Fruit fly (Drosophila melanogaster) whole organism, embryonic: ENCODE measurements around the gene smal.
A peak's percentile ranks its signal among the peaks of the same experiment; 100 is the strongest.

ENCODE experiments used
- Ada2b ChIP-seq: fragments of 200-800 bp; sonication (Bioruptor generic); IDR thresholded peaks from 2 replicates; pipeline ENCODE4 v1.3.6; 2022; ENCODE audit warnings: missing biosample characterization, missing genetic modification characterization
- Bdp1 ChIP-seq: fragments of 200-800 bp; sonication (Bioruptor generic); optimal IDR thresholded peaks from 3 replicates; lab custom pipeline; 2016; ENCODE audit warnings: missing biosample characterization, missing genetic modification characterization
- Bgb ChIP-seq: fragments of 200-800 bp; sonication (Bioruptor generic); IDR thresholded peaks from 2 replicates; pipeline ENCODE4 v1.3.6; 2022; ENCODE audit warnings: missing biosample characterization, missing genetic modification characterization; ENCODE audit not compliant: partially characterized antibody
- CG15073 ChIP-seq: fragments of 200-800 bp; sonication (Bioruptor generic); optimal IDR thresholded peaks from 2 replicates; lab custom pipeline; 2016; ENCODE audit warnings: missing biosample characterization, missing genetic modification characterization
- CG16813 ChIP-seq: fragments of 200-800 bp; sonication (Bioruptor generic); IDR thresholded peaks from 3 replicates; pipeline ENCODE4 v1.3.6; 2022; ENCODE audit warnings: missing biosample characterization, missing genetic modification characterization; ENCODE audit not compliant: partially characterized antibody
- CG16863 ChIP-seq: fragments of 200-800 bp; sonication (Bioruptor generic); optimal IDR thresholded peaks from 3 replicates; lab custom pipeline; 2016; ENCODE audit warnings: missing biosample characterization, missing genetic modification characterization
- CG2129 ChIP-seq: fragments of 200-800 bp; sonication (Bioruptor generic); IDR thresholded peaks from 2 replicates; pipeline ENCODE4 v1.3.6; 2022; ENCODE audit warnings: missing biosample characterization, missing genetic modification characterization; ENCODE audit not compliant: partially characterized antibody
- CG3065 ChIP-seq: fragments of 200-800 bp; sonication (Bioruptor generic); optimal IDR thresholded peaks from 2 replicates; lab custom pipeline; 2016; ENCODE audit warnings: missing biosample characterization, missing genetic modification characterization
- CG31388 ChIP-seq: fragments of 200-800 bp; sonication (Bioruptor generic); optimal IDR thresholded peaks from 2 replicates; lab custom pipeline; 2016; ENCODE audit warnings: missing biosample characterization, missing genetic modification characterization
- CG3163 ChIP-seq: fragments of 200-800 bp; sonication (Bioruptor generic); optimal IDR thresholded peaks from 3 replicates; lab custom pipeline; 2016; ENCODE audit warnings: missing biosample characterization, missing genetic modification characterization
- CG33213 ChIP-seq: fragments of 200-800 bp; sonication (Bioruptor generic); optimal IDR thresholded peaks from 3 replicates; lab custom pipeline; 2016; ENCODE audit warnings: missing biosample characterization, missing genetic modification characterization
- CG6689 ChIP-seq: fragments of 200-800 bp; sonication (Bioruptor generic); IDR thresholded peaks from 2 replicates; pipeline ENCODE4 v1.3.6; 2022; ENCODE audit warnings: missing biosample characterization, missing genetic modification characterization
- CG6791 ChIP-seq: fragments of 200-800 bp; sonication (Bioruptor generic); IDR thresholded peaks from 3 replicates; pipeline ENCODE4 v1.3.6; 2022; ENCODE audit warnings: missing biosample characterization, missing genetic modification characterization; ENCODE audit not compliant: partially characterized antibody
- CG7963 ChIP-seq: fragments of 200-800 bp; sonication (Bioruptor generic); IDR thresholded peaks from 3 replicates; pipeline ENCODE4 v1.3.6; 2022; ENCODE audit warnings: missing biosample characterization, missing genetic modification characterization; ENCODE audit not compliant: partially characterized antibody
- Doc3 ChIP-seq: fragments of 200-800 bp; sonication (Bioruptor generic); IDR thresholded peaks from 3 replicates; pipeline ENCODE4 v1.3.6; 2022; ENCODE audit warnings: missing biosample characterization, missing genetic modification characterization; ENCODE audit not compliant: partially characterized antibody
- E2f1 ChIP-seq: fragments of 200-800 bp; sonication (Bioruptor generic); IDR thresholded peaks from 2 replicates; pipeline ENCODE4 v1.3.6; 2022; ENCODE audit warnings: missing biosample characterization, missing genetic modification characterization
- Hsf ChIP-seq: fragments of 200-800 bp; sonication (Bioruptor generic); optimal IDR thresholded peaks from 3 replicates; lab custom pipeline; 2016; ENCODE audit warnings: missing biosample characterization, missing genetic modification characterization
- Lpt ChIP-seq: fragments of >200 bp; optimal IDR thresholded peaks from 2 replicates; lab custom pipeline; 2018; ENCODE audit warnings: missing biosample characterization, missing genetic modification characterization
- MBD-R2 ChIP-seq: fragments of 200-800 bp; sonication (Bioruptor generic); IDR thresholded peaks from 2 replicates; pipeline ENCODE4 v1.3.6; 2022; ENCODE audit warnings: missing biosample characterization, missing genetic modification characterization
- Med ChIP-seq: fragments of 200-800 bp; sonication (Bioruptor generic); peaks from one replicate; lab custom pipeline; 2016; ENCODE audit warnings: missing biosample characterization, missing genetic modification characterization, mild to moderate bottlenecking, inconsistent platforms, moderate library complexity
- NFAT ChIP-seq: fragments of 200-800 bp; sonication (Bioruptor generic); IDR thresholded peaks from 2 replicates; pipeline ENCODE4 v1.3.6; 2022; ENCODE audit warnings: missing biosample characterization, missing genetic modification characterization
- Sox100B ChIP-seq: fragments of 200-800 bp; sonication (Bioruptor generic); optimal IDR thresholded peaks from 3 replicates; lab custom pipeline; 2018; ENCODE audit warnings: missing biosample characterization, mild to moderate bottlenecking, missing genetic modification characterization
- Usf ChIP-seq: fragments of 200-800 bp; sonication (Bioruptor generic); optimal IDR thresholded peaks from 2 replicates; lab custom pipeline; 2017; ENCODE audit warnings: missing genotype, missing biosample characterization, missing genetic modification characterization
- amos ChIP-seq: fragments of 200-800 bp; sonication (Bioruptor generic); IDR thresholded peaks from 2 replicates; pipeline ENCODE4 v1.3.6; 2022; ENCODE audit warnings: missing biosample characterization, missing genetic modification characterization; ENCODE audit not compliant: partially characterized antibody
- ato ChIP-seq: fragments of 200-800 bp; sonication (Bioruptor generic); IDR thresholded peaks from 2 replicates; pipeline ENCODE4 v1.3.6; 2022; ENCODE audit warnings: missing biosample characterization, missing genetic modification characterization; ENCODE audit not compliant: partially characterized antibody
- bbx ChIP-seq: fragments of 200-800 bp; sonication (Bioruptor generic); IDR thresholded peaks from 2 replicates; pipeline ENCODE4 v1.3.6; 2022; ENCODE audit warnings: missing biosample characterization, missing genetic modification characterization; ENCODE audit not compliant: partially characterized antibody
- cad ChIP-seq: fragments of >200 bp; optimal IDR thresholded peaks from 2 replicates; lab custom pipeline; 2017; ENCODE audit warnings: missing biosample characterization, missing genetic modification characterization
- chinmo ChIP-seq: fragments of 200-800 bp; sonication (Bioruptor generic); IDR thresholded peaks from 4 replicates; pipeline ENCODE4 v1.3.6; 2022; ENCODE audit warnings: missing biosample characterization, missing genetic modification characterization; ENCODE audit not compliant: partially characterized antibody
- ewg ChIP-seq: fragments of 200-800 bp; sonication (Bioruptor generic); optimal IDR thresholded peaks from 3 replicates; lab custom pipeline; 2017; ENCODE audit warnings: mild to moderate bottlenecking, missing biosample characterization, missing genetic modification reagents, missing genetic modification characterization
- fd102C ChIP-seq: fragments of 200-800 bp; sonication (Bioruptor generic); optimal IDR thresholded peaks from 2 replicates; lab custom pipeline; 2018; ENCODE audit warnings: missing biosample characterization, mild to moderate bottlenecking, missing genetic modification characterization, moderate library complexity
- ftz-f1 ChIP-seq: fragments of 200-800 bp; sonication (Bioruptor generic); optimal IDR thresholded peaks from 2 replicates; lab custom pipeline; 2016; ENCODE audit warnings: missing biosample characterization, missing genetic modification characterization
- h ChIP-seq: fragments of >200 bp; optimal IDR thresholded peaks from 2 replicates; lab custom pipeline; 2017
- hbn ChIP-seq: fragments of 200-800 bp; sonication (Bioruptor generic); IDR thresholded peaks from 2 replicates; pipeline ENCODE4 v1.3.6; 2022; ENCODE audit warnings: missing biosample characterization, missing genetic modification characterization; ENCODE audit not compliant: partially characterized antibody
- inv ChIP-seq: fragments of 200-800 bp; sonication (Bioruptor generic); IDR thresholded peaks from 2 replicates; pipeline ENCODE4 v1.3.6; 2022; ENCODE audit warnings: missing biosample characterization, missing genetic modification characterization; ENCODE audit not compliant: partially characterized antibody
- mld ChIP-seq: fragments of 200-800 bp; sonication (Bioruptor generic); IDR thresholded peaks from 3 replicates; pipeline ENCODE4 v1.3.6; 2022; ENCODE audit warnings: missing biosample characterization, missing genetic modification characterization; ENCODE audit not compliant: partially characterized antibody
- nerfin-2 ChIP-seq: fragments of 200-800 bp; sonication (Bioruptor generic); IDR thresholded peaks from 2 replicates; pipeline ENCODE4 v1.3.6; 2022; ENCODE audit warnings: missing biosample characterization, missing genetic modification characterization; ENCODE audit not compliant: partially characterized antibody
- p53 ChIP-seq: fragments of 200-800 bp; sonication (Bioruptor generic); optimal IDR thresholded peaks from 2 replicates; lab custom pipeline; 2016; ENCODE audit warnings: missing biosample characterization, missing genetic modification characterization
- ranshi ChIP-seq: fragments of 200-800 bp; sonication (Bioruptor generic); IDR thresholded peaks from 2 replicates; pipeline ENCODE4 v1.3.6; 2022; ENCODE audit warnings: missing biosample characterization, missing genetic modification characterization
- sna ChIP-seq: fragments of 200-800 bp; sonication (Bioruptor generic); IDR thresholded peaks from 2 replicates; pipeline ENCODE4 v1.3.6; 2022; ENCODE audit warnings: missing biosample characterization, missing genetic modification characterization; ENCODE audit not compliant: partially characterized antibody
- tgo ChIP-seq: fragments of 200-800 bp; sonication (Bioruptor generic); IDR thresholded peaks from 3 replicates; pipeline ENCODE4 v1.3.6; 2022; ENCODE audit warnings: missing biosample characterization, missing genetic modification characterization
- tin ChIP-seq: fragments of 200-800 bp; sonication (Bioruptor generic); optimal IDR thresholded peaks from 3 replicates; lab custom pipeline; 2016; ENCODE audit warnings: missing biosample characterization, missing genetic modification characterization
- toy ChIP-seq: fragments of 200-800 bp; sonication (Bioruptor generic); IDR thresholded peaks from 2 replicates; pipeline ENCODE4 v1.3.6; 2022; ENCODE audit warnings: missing biosample characterization, missing genetic modification characterization
- tup ChIP-seq: fragments of 200-800 bp; sonication (Bioruptor generic); optimal IDR thresholded peaks from 2 replicates; lab custom pipeline; 2016; ENCODE audit warnings: missing biosample characterization, mild to moderate bottlenecking, missing genetic modification characterization, moderate library complexity
- unpg ChIP-seq: fragments of 200-800 bp; sonication (Bioruptor generic); optimal IDR thresholded peaks from 3 replicates; lab custom pipeline; 2018; ENCODE audit warnings: missing biosample characterization, mild to moderate bottlenecking, missing genetic modification characterization, moderate library complexity
- vnd ChIP-seq: fragments of 200-800 bp; sonication (Bioruptor generic); IDR thresholded peaks from 3 replicates; pipeline ENCODE4 v1.3.6; 2022; ENCODE audit warnings: missing biosample characterization, missing genetic modification characterization; ENCODE audit not compliant: partially characterized antibody
- zen2 ChIP-seq: fragments of 200-800 bp; sonication (Bioruptor generic); IDR thresholded peaks from 3 replicates; pipeline ENCODE4 v1.3.6; 2022; ENCODE audit warnings: missing biosample characterization, missing genetic modification characterization; ENCODE audit not compliant: partially characterized antibody

The smal gene

DNA sequence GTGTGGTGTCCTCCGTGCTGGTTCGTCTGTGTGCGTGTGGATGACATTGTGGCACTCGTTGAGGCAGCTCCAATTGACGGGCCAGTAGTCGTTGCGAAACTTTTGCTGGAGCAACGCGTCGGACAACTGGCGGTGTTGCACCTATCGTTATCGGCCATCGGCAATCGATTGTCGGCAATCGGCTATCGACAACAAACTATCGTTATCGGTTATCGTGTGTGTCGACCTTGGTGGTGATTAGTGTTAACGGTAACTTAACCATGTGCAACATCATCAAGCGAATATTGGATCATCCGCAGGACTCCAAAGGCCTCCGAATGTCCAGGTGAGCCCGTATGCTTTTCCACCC lies 74.0 kb downstream of the smal start, which contains the start of gene Ddr (continued):
- TF ChIP-seq Bgb: peak; percentile 69
- TF ChIP-seq CG3163 (GFP tag; lab: Kevin White, UChicago): peak; percentile 61
- no peak for TF ChIP-seq CG16863 (GFP tag; lab: Kevin White, UChicago)
- TF ChIP-seq CG6791: peak; percentile 75
- 0 out of 4 replicates have a peak, but pooled peaks have one; percentile 61 for TF ChIP-seq chinmo
- no peak for TF ChIP-seq Ada2b (GFP tag; lab: Robert Waterston, UW)
- TF ChIP-seq sna (GFP tag; lab: Robert Waterston, UW): peak; percentile 58; the same call in 1 of the 2 replicates
- peak; percentile 85; the same call in 2 of the 3 replicates for TF ChIP-seq zen2
- TF ChIP-seq toy: no peak
- no peak for TF ChIP-seq p53
- no peak for TF ChIP-seq tin (GFP tag; lab: Kevin White, UChicago)
- no peak for TF ChIP-seq ewg (GFP tag; lab: Kevin White, UChicago)
- TF ChIP-seq hbn: peak; percentile 41; the same call in 1 of the 2 replicates
- TF ChIP-seq Med (GFP tag; lab: Kevin White, UChicago): peak; percentile 45
- peak; percentile 64 for TF ChIP-seq ato (GFP tag; lab: Robert Waterston, UW)
- peak; percentile 65; the same call in 2 of the 3 replicates for TF ChIP-seq CG16813 (GFP tag; lab: Robert Waterston, UW)
- peak; percentile 37; the same call in 1 of the 2 replicates for TF ChIP-seq inv (GFP tag; lab: Robert Waterston, UW)
- peak; percentile 63; the same call in 1 of the 2 replicates for TF ChIP-seq nerfin-2 (GFP tag; lab: Robert Waterston, UW)
- TF ChIP-seq vnd (GFP tag; lab: Robert Waterston, UW): peak; percentile 52; the same call in 2 of the 3 replicates
- no peak for TF ChIP-seq CG15073 (GFP tag; lab: Kevin White, UChicago)
- TF ChIP-seq Usf: no peak
- no peak for TF ChIP-seq Sox100B
- no peak for TF ChIP-seq MBD-R2 (GFP tag; lab: Robert Waterston, UW)
- no peak for TF ChIP-seq Hsf (GFP tag; lab: Kevin White, UChicago)
- TF ChIP-seq Bdp1 (GFP tag; lab: Kevin White, UChicago): no peak
- TF ChIP-seq mld: peak; percentile 58; the same call in 2 of the 3 replicates
- TF ChIP-seq ftz-f1 (GFP tag; lab: Kevin White, UChicago): no peak
- TF ChIP-seq CG33213 (GFP tag; lab: Kevin White, UChicago): no peak
- TF ChIP-seq CG31388 (GFP tag; lab: Kevin White, UChicago): no peak
- no peak for TF ChIP-seq tgo
- peak; percentile 77 for TF ChIP-seq bbx (GFP tag; lab: Robert Waterston, UW)
- no peak for TF ChIP-seq CG6689
- TF ChIP-seq ranshi (GFP tag; lab: Robert Waterston, UW): no peak
- no peak for TF ChIP-seq NFAT (GFP tag; lab: Robert Waterston, UW)
- peak; percentile 66; the same call in 2 of the 3 replicates for TF ChIP-seq CG7963 (GFP tag; lab: Robert Waterston, UW)
- TF ChIP-seq fd102C (GFP tag; lab: Kevin White, UChicago): no peak
- no peak for TF ChIP-seq tup (GFP tag; lab: Kevin White, UChicago)
- TF ChIP-seq cad: no peak
- TF ChIP-seq E2f1 (GFP tag; lab: Robert Waterston, UW): no peak
- no peak for TF ChIP-seq unpg
- TF ChIP-seq amos (GFP tag; lab: Robert Waterston, UW): peak; percentile 55
- TF ChIP-seq Doc3 (GFP tag; lab: Robert Waterston, UW): peak; percentile 41; the same call in 2 of the 3 replicates
- no peak for TF ChIP-seq CG3065 (GFP tag; lab: Kevin White, UChicago)
- TF ChIP-seq CG2129 (GFP tag; lab: Robert Waterston, UW): 0 out of 2 replicates have a peak, but pooled peaks have one; percentile 18
- no peak for TF ChIP-seq h
- TF ChIP-seq Lpt (GFP tag; lab: Kevin White, UChicago): no peak
